Worm (Caenorhabditis elegans) whole organism, L4 larva: ENCODE measurements around the gene Y38E10A.28.

Source experiments
- D1046.2 ChIP-seq: fragments of 200-800 bp; sonication (Bioruptor generic); IDR thresholded peaks from 2 replicates; pipeline ENCODE4 v1.3.6; 2022; ENCODE audit warnings: missing genetic modification characterization, missing compliant biosample characterization
- F26F4.8 ChIP-seq: fragments of 200-800 bp; sonication (Bioruptor generic); conservative IDR thresholded peaks from 2 replicates; pipeline ENCODE4 v1.3.6; 2022; ENCODE audit warnings: missing genetic modification characterization, missing compliant biosample characterization
- T20F7.1 ChIP-seq: fragments of 200-800 bp; sonication (Bioruptor generic); optimal IDR thresholded peaks from 2 replicates; lab custom pipeline; 2018; ENCODE audit warnings: mild to moderate bottlenecking, missing genetic modification characterization, missing compliant biosample characterization
- Y105C5A.15 ChIP-seq: fragments of 200-800 bp; sonication (Bioruptor generic); IDR thresholded peaks from 2 replicates; pipeline ENCODE4 v1.3.6; 2022; ENCODE audit warnings: missing genetic modification characterization, missing compliant biosample characterization
- Y48G9A.11 ChIP-seq: fragments of 200-800 bp; sonication (Bioruptor generic); IDR thresholded peaks from 2 replicates; pipeline ENCODE4 v1.3.6; 2022; ENCODE audit warnings: missing genetic modification reagents, missing genetic modification characterization, missing compliant biosample characterization
- Y5F2A.4 ChIP-seq: fragments of 200-800 bp; sonication (Bioruptor generic); optimal IDR thresholded peaks from 2 replicates; lab custom pipeline; 2018; ENCODE audit warnings: mild to moderate bottlenecking, missing genetic modification characterization, missing compliant biosample characterization
- Y75B8A.6 ChIP-seq: fragments of 200-800 bp; sonication (Bioruptor generic); IDR thresholded peaks from 2 replicates; pipeline ENCODE4 v1.3.6; 2022; ENCODE audit warnings: missing genetic modification reagents, missing genetic modification characterization, missing compliant biosample characterization
- ZK337.2 ChIP-seq: fragments of 200-800 bp; sonication (Bioruptor generic); IDR thresholded peaks from 2 replicates; pipeline ENCODE4 v1.3.6; 2022; ENCODE audit warnings: missing genetic modification reagents, missing genetic modification characterization, missing compliant biosample characterization
- aha-1 ChIP-seq: fragments of 150-350 bp; peaks from one replicate; lab custom pipeline; 2014; ENCODE audit warnings: missing biosample characterization, missing genetic modification characterization
- ama-1 ChIP-seq: fragments of 150-350 bp; optimal IDR thresholded peaks from 2 replicates; lab custom pipeline; 2014; ENCODE audit warnings: inconsistent platforms, mixed read lengths
- attf-4 ChIP-seq: sonication (generic microtip); optimal IDR thresholded peaks from 3 replicates; lab custom pipeline; 2017; ENCODE audit warnings: missing biosample characterization, missing genetic modification characterization
- ceh-82 ChIP-seq: sonication (generic microtip); optimal IDR thresholded peaks from 2 replicates; lab custom pipeline; 2017; ENCODE audit warnings: missing biosample characterization, missing genetic modification characterization
- ctbp-1 ChIP-seq: fragments of 200-800 bp; sonication (Bioruptor generic); IDR thresholded peaks from 2 replicates; pipeline ENCODE4 v1.3.6; 2022; ENCODE audit warnings: missing genetic modification reagents, missing genetic modification characterization, missing compliant biosample characterization
- daf-12 ChIP-seq: fragments of 150-350 bp; optimal IDR thresholded peaks from 2 replicates; lab custom pipeline; 2014; ENCODE audit warnings: missing biosample characterization, missing genetic modification reagents, missing genetic modification characterization
- daf-19 ChIP-seq: fragments of 200-800 bp; sonication (Bioruptor generic); conservative IDR thresholded peaks from 2 replicates; pipeline ENCODE4 v1.3.6; 2022; ENCODE audit warnings: missing genetic modification characterization, missing compliant biosample characterization
- dmd-9 ChIP-seq: fragments of 200-800 bp; sonication (Bioruptor generic); IDR thresholded peaks from 2 replicates; pipeline ENCODE4 v1.3.6; 2022; ENCODE audit warnings: missing genetic modification reagents, missing genetic modification characterization, missing compliant biosample characterization
- duxl-1 ChIP-seq: sonication (generic microtip); optimal IDR thresholded peaks from 2 replicates; lab custom pipeline; 2016; ENCODE audit warnings: mild to moderate bottlenecking, missing genetic modification characterization, moderate library complexity, missing compliant biosample characterization; ENCODE audit not compliant: poor library complexity
- dve-1 ChIP-seq: sonication (generic microtip); optimal IDR thresholded peaks from 2 replicates; lab custom pipeline; 2017; ENCODE audit warnings: antibody characterized with exemption, mild to moderate bottlenecking, missing genetic modification characterization, missing compliant biosample characterization; ENCODE audit not compliant: insufficient read depth
- egl-43 ChIP-seq: fragments of 200-800 bp; sonication (Bioruptor generic); IDR thresholded peaks from 2 replicates; pipeline ENCODE4 v1.3.6; 2022; ENCODE audit warnings: missing genetic modification reagents, missing genetic modification characterization, missing compliant biosample characterization
- hif-1 ChIP-seq, 2 experiments: sonication (generic microtip); optimal IDR thresholded peaks; 2 replicates each; lab custom pipeline; 2016 to 2017; ENCODE audit warnings: missing compliant biosample characterization in 2 of 2, missing genetic modification characterization in 2 of 2, missing genetic modification reagents in 2 of 2, missing genotype in 2 of 2, mild to moderate bottlenecking in 1 of 2
- jun-1 ChIP-seq: fragments of 150-350 bp; optimal IDR thresholded peaks from 2 replicates; lab custom pipeline; 2014; ENCODE audit warnings: missing biosample characterization, missing genetic modification reagents, missing genetic modification characterization
- lim-7 ChIP-seq: fragments of 200-800 bp; sonication (Bioruptor generic); IDR thresholded peaks from 2 replicates; pipeline ENCODE4 v1.3.6; 2022; ENCODE audit warnings: missing genetic modification characterization, missing compliant biosample characterization
- lin-13 ChIP-seq: fragments of 150-350 bp; optimal IDR thresholded peaks from 2 replicates; lab custom pipeline; 2014; ENCODE audit warnings: missing biosample characterization, missing genetic modification reagents, missing genetic modification characterization
- lin-38 ChIP-seq: fragments of 200-800 bp; sonication (Bioruptor generic); IDR thresholded peaks from 2 replicates; pipeline ENCODE4 v1.3.6; 2022; ENCODE audit warnings: missing genetic modification reagents, missing genetic modification characterization, missing compliant biosample characterization
- lsy-2 ChIP-seq, 2 experiments: fragments of 150-350 bp in 1 of 2; sonication (generic microtip) in 1 of 2; optimal IDR thresholded peaks; 2 replicates each; lab custom pipeline; 2014 to 2017; ENCODE audit warnings: missing biosample characterization in 2 of 2, missing genetic modification characterization in 2 of 2
- madf-5 ChIP-seq, 2 experiments: fragments of 200-800 bp; sonication (Bioruptor generic); IDR thresholded peaks; 2 replicates each; pipeline ENCODE4 v1.3.6; 2022; ENCODE audit warnings: missing compliant biosample characterization in 2 of 2, missing genetic modification characterization in 2 of 2
- mes-2 ChIP-seq: sonication (generic microtip); optimal IDR thresholded peaks from 2 replicates; lab custom pipeline; 2016; ENCODE audit warnings: missing genotype, mild to moderate bottlenecking, missing genetic modification characterization, missing compliant biosample characterization; ENCODE audit not compliant: poor library complexity, severe bottlenecking
- mxl-3 ChIP-seq: fragments of 200-800 bp; sonication (Bioruptor generic); optimal IDR thresholded peaks from 2 replicates; lab custom pipeline; 2018; ENCODE audit warnings: mild to moderate bottlenecking, missing genetic modification characterization, missing compliant biosample characterization
- nhr-102 ChIP-seq: sonication (generic microtip); optimal IDR thresholded peaks from 2 replicates; lab custom pipeline; 2016; ENCODE audit warnings: mild to moderate bottlenecking, missing genetic modification characterization, moderate library complexity, missing compliant biosample characterization
- nhr-41 ChIP-seq: fragments of 200-800 bp; sonication (Bioruptor generic); IDR thresholded peaks from 2 replicates; pipeline ENCODE4 v1.3.6; 2022; ENCODE audit warnings: missing genetic modification reagents, missing genetic modification characterization, missing compliant biosample characterization
- pha-4 ChIP-seq, 2 experiments: fragments of 150-350 bp in 1 of 2; fragments of 200-800 bp in 1 of 2; sonication (Bioruptor generic) in 1 of 2; IDR thresholded peaks in 1 of 2; optimal IDR thresholded peaks in 1 of 2; 2 replicates each; pipeline versions ENCODE4 v1.3.6 to Lab custom; 2014 to 2022; ENCODE audit warnings: missing genetic modification characterization in 2 of 2, missing genetic modification reagents in 2 of 2, missing biosample characterization in 1 of 2, missing compliant biosample characterization in 1 of 2
- php-3 ChIP-seq: fragments of 200-800 bp; sonication (Bioruptor generic); IDR thresholded peaks from 2 replicates; pipeline ENCODE4 v1.3.6; 2022; ENCODE audit warnings: missing genetic modification reagents, missing genetic modification characterization, missing compliant biosample characterization
- sdz-12 ChIP-seq: fragments of 200-800 bp; sonication (Bioruptor generic); optimal IDR thresholded peaks from 2 replicates; lab custom pipeline; 2018; ENCODE audit warnings: mild to moderate bottlenecking, missing genetic modification characterization, missing compliant biosample characterization
- set-16 ChIP-seq: fragments of 200-800 bp; sonication (Bioruptor generic); IDR thresholded peaks from 2 replicates; pipeline ENCODE4 v1.3.6; 2022; ENCODE audit warnings: missing genetic modification reagents, missing genetic modification characterization, missing compliant biosample characterization
- skn-1 ChIP-seq: fragments of 150-350 bp; optimal IDR thresholded peaks from 2 replicates; lab custom pipeline; 2014; ENCODE audit warnings: missing biosample characterization, missing genetic modification characterization
- snpc-1.2 ChIP-seq: fragments of 200-800 bp; sonication (Bioruptor generic); IDR thresholded peaks from 2 replicates; pipeline ENCODE4 v1.3.6; 2022; ENCODE audit warnings: missing genetic modification reagents, missing genetic modification characterization, missing compliant biosample characterization
- snpc-4 ChIP-seq: fragments of 150-350 bp; optimal IDR thresholded peaks from 2 replicates; lab custom pipeline; 2014; ENCODE audit warnings: missing biosample characterization, missing genetic modification characterization
- spr-3 ChIP-seq: fragments of 200-800 bp; sonication (Bioruptor generic); optimal IDR thresholded peaks from 2 replicates; lab custom pipeline; 2018; ENCODE audit warnings: mild to moderate bottlenecking, missing genetic modification characterization, missing compliant biosample characterization
- tag-97 ChIP-seq: fragments of 200-800 bp; sonication (Bioruptor generic); IDR thresholded peaks from 2 replicates; pipeline ENCODE4 v1.3.6; 2022; ENCODE audit warnings: missing genetic modification characterization, missing compliant biosample characterization
- tra-1 ChIP-seq: fragments of 200-800 bp; sonication (Bioruptor generic); IDR thresholded peaks from 2 replicates; pipeline ENCODE4 v1.3.6; 2022; ENCODE audit warnings: missing genetic modification reagents, missing genetic modification characterization, missing compliant biosample characterization
- ztf-7 ChIP-seq: fragments of 150-350 bp; optimal IDR thresholded peaks from 2 replicates; lab custom pipeline; 2014; ENCODE audit warnings: missing biosample characterization, missing genetic modification characterization

Y38E10A.28 gene

ce11 chrII:12666042-12666441 lies 36.6 kb downstream of the Y38E10A.28 start (continued):
- TF ChIP-seq sdz-12 (GFP tag; lab: Kevin White, UChicago) (no peak), snpc-4 (tag; lab: Kevin White, UChicago) (no peak), F26F4.8 (no peak), lim-7 (GFP tag; lab: Robert Waterston, UW) (no peak), skn-1 (tag; lab: Kevin White, UChicago) (no peak), nhr-41 (GFP tag; lab: Robert Waterston, UW) (no peak), tra-1 (GFP tag; lab: Robert Waterston, UW) (peak; percentile 91), Y75B8A.6 (no peak), Y48G9A.11 (GFP tag; lab: Robert Waterston, UW) (0 out of 2 replicates have a peak, but pooled peaks have one; percentile 50), madf-5 (GFP tag; IDR thresholded peaks at IDR 0.05; lab: Robert Waterston, UW) (no peak)
- TF ChIP-seq, all 104 proteins: peak for 6

DNA sequence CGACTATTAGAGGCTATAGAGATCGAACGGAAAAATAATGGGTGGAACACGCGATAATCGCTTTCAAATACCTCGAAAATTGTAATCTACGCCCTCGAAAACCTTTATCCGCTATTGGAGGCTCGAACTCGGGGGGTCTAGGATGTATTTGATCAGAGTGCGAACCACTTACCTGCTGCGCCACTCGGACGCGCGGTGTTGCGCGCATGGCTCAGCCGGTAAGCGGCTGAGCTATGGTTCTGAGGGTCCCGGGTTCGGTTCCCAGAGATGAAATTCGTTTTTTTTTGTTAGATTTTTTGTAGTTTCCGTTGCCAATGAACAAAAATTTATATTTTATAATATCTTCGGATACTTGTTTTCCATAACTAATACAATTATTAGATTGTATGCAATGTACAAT lies 38.7 kb downstream of the Y38E10A.28 start:
- TF ChIP-seq Y48G9A.11 (GFP tag; lab: Robert Waterston, UW) (peak; percentile 67; the same call in 1 of the 2 replicates), T20F7.1 (GFP tag; lab: Kevin White, UChicago) (no peak), sdz-12 (GFP tag; lab: Kevin White, UChicago) (no peak), D1046.2 (0 out of 2 replicates have a peak, but pooled peaks have one; percentile 60), lin-38 (GFP tag; lab: Robert Waterston, UW) (peak; percentile 19; the same call in 1 of the 2 replicates), ztf-7 (tag; lab: Kevin White, UChicago) (no peak), dmd-9 (GFP tag; lab: Robert Waterston, UW) (0 out of 2 replicates have a peak, but pooled peaks have one; percentile 53), mes-2 (tag; lab: Kevin White, UChicago) (peak; percentile 14), egl-43 (GFP tag; lab: Robert Waterston, UW) (0 out of 2 replicates have a peak, but pooled peaks have one; percentile 38), tra-1 (GFP tag; lab: Robert Waterston, UW) (peak; percentile 6; the same call in 1 of the 2 replicates), aha-1 (no peak), ceh-82 (tag; lab: Kevin White, UChicago) (no peak), duxl-1 (tag; lab: Kevin White, UChicago) (no peak), tag-97 (GFP tag; lab: Robert Waterston, UW) (no peak), daf-12 (tag; lab: Kevin White, UChicago) (no peak), lin-13 (peak; percentile 13), set-16 (GFP tag; lab: Robert Waterston, UW) (peak; percentile 46; the same call in 1 of the 2 replicates), attf-4 (tag; lab: Kevin White, UChicago) (no peak)

ce11 chrII:12668874-12669273 lies 39.4 kb downstream of the Y38E10A.28 start:
- TF ChIP-seq set-16 (GFP tag; lab: Robert Waterston, UW) (peak; percentile 44; the same call in 1 of the 2 replicates), jun-1 (tag; lab: Kevin White, UChicago) (no peak)
- TF ChIP-seq, all 104 proteins: peak for 1

DNA sequence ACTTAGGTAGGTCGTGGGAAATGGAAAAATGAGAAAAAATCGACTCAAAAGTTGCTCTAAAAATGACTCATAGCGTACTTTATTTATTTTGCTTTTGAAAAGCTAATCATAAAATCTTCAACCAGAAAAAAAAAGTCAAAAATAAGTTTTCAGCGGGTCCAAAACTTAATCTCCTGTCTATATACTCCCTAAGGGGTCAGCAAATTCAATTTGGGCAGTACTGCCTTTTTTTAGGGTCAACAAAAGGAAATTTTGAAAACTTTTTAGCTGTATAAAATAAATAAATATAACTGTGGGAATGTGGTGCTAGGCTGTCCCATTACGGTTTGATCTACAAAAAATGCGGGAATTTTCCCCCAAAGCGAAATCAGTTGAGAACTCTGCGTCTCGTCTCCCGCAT lies 39.9 kb downstream of the Y38E10A.28 start:
- TF ChIP-seq nhr-102 (tag; lab: Kevin White, UChicago) = no peak
- no peak for TF ChIP-seq ctbp-1 (GFP tag; lab: Robert Waterston, UW)
- no peak for TF ChIP-seq lsy-2 (tag; optimal IDR thresholded peaks at IDR 0.05; lab: Kevin White, UChicago)
- TF ChIP-seq spr-3 (GFP tag; lab: Kevin White, UChicago) = no peak
- no peak for TF ChIP-seq Y5F2A.4
- TF ChIP-seq php-3 (GFP tag; lab: Robert Waterston, UW) = no peak
- TF ChIP-seq mxl-3 (GFP tag; lab: Kevin White, UChicago) = no peak

DNA sequence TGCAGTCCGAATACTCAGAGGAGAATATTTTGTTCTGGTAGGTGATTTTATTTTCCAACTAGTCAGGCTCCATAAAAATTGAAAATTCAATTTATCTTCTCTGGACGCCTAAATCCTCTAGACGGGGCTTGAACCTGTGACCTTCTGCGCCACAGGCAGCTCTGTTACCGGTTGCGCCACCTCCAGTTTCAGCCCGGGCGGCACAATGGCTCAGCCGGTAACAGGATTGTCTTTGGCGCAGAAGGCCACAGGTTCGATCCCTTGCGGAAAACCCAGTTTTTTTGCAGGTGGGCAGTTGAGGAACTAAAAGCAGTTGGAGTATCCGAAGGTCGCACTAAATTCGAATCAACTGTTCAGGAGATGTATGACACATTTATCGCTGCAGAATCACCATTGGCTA lies 40.4 kb downstream of the Y38E10A.28 start:
- TF ChIP-seq set-16 (GFP tag; lab: Robert Waterston, UW) = peak; percentile 60
- no peak for TF ChIP-seq ama-1 (lab: Kevin White, UChicago)
- peak; percentile 48; the same call in 1 of the 2 replicates for TF ChIP-seq Y48G9A.11 (GFP tag; lab: Robert Waterston, UW)
- TF ChIP-seq ZK337.2 = no peak
- TF ChIP-seq daf-19 (GFP tag; lab: Robert Waterston, UW) = no peak
- no peak for TF ChIP-seq F26F4.8
- peak; percentile 85 for TF ChIP-seq aha-1
- TF ChIP-seq hif-1 (tag; optimal IDR thresholded peaks at IDR 0.05; lab: Kevin White, UChicago) = no peak
- TF ChIP-seq dve-1 (tag; lab: Kevin White, UChicago) = no peak
- no peak for TF ChIP-seq php-3 (GFP tag; lab: Robert Waterston, UW)
- no peak for TF ChIP-seq snpc-1.2 (GFP tag; lab: Robert Waterston, UW)
- TF ChIP-seq Y105C5A.15 (GFP tag; lab: Robert Waterston, UW) = 0 out of 2 replicates have a peak, but pooled peaks have one; percentile 11
- TF ChIP-seq pha-4 (GFP tag; IDR thresholded peaks at IDR 0.05; lab: Robert Waterston, UW) = no peak
- TF ChIP-seq pha-4 (tag; optimal IDR thresholded peaks at IDR 0.05; lab: Kevin White, UChicago) = no peak
- TF ChIP-seq, all 104 proteins: peak for 4
